Worm (Caenorhabditis elegans): Measurements from ENCODE around the gene gst-15.

- no peak for TF ChIP-seq efl-1 (GFP tag; optimal IDR thresholded peaks at IDR 0.05)
- TF ChIP-seq K11D2.4 (GFP tag; IDR thresholded peaks at IDR 0.05): no peak
- TF ChIP-seq dpl-1 (GFP tag; optimal IDR thresholded peaks at IDR 0.05): no peak
- TF ChIP-seq K12H6.12 (tag; optimal IDR thresholded peaks at IDR 0.05): no peak
- TF ChIP-seq unc-62 (GFP tag; optimal IDR thresholded peaks at IDR 0.05): no peak
- TF ChIP-seq egl-18 (GFP tag; IDR thresholded peaks at IDR 0.05): no peak
- TF ChIP-seq Y67H2A.10 (GFP tag; conservative IDR thresholded peaks at IDR 0.05): no peak
- no peak for TF ChIP-seq cebp-2 (GFP tag; IDR thresholded peaks at IDR 0.05)
- no peak for TF ChIP-seq snpc-4 (GFP tag; optimal IDR thresholded peaks at IDR 0.05)
- no peak for TF ChIP-seq snpc-4 (tag; optimal IDR thresholded peaks at IDR 0.05)
- no peak for TF ChIP-seq tbp1 (GFP tag; optimal IDR thresholded peaks at IDR 0.05)
- no peak for TF ChIP-seq nfya-2 (GFP tag; IDR thresholded peaks at IDR 0.05)
Observed at ce11 chrII:13624330-13624729, 11.3 kb upstream of the gst-15 start, which contains the start of gene gst-16.

Measured in whole organism, young adult.